Worm (Caenorhabditis elegans) whole organism, L1 larva: Measurements from ENCODE around the gene C13G3.1.

ENCODE experiments used
- C04F5.9 ChIP-seq: sonication (generic microtip); optimal IDR thresholded peaks from 2 replicates; lab custom pipeline; 2016; ENCODE audit warnings: missing genetic modification characterization, missing compliant biosample characterization
- C16A3.4 ChIP-seq: fragments of 150-350 bp; optimal IDR thresholded peaks from 2 replicates; lab custom pipeline; 2014; ENCODE audit warnings: missing biosample characterization, missing genetic modification characterization
- alr-1 ChIP-seq: fragments of 200-800 bp; sonication (Bioruptor generic); optimal IDR thresholded peaks from 2 replicates; lab custom pipeline; 2018; ENCODE audit warnings: borderline replicate concordance, mild to moderate bottlenecking, missing genetic modification characterization, missing compliant biosample characterization
- ama-1 ChIP-seq: fragments of 150-350 bp; optimal IDR thresholded peaks from 2 replicates; lab custom pipeline; 2014
- blmp-1 ChIP-seq: fragments of 150-350 bp; optimal IDR thresholded peaks from 2 replicates; lab custom pipeline; 2014; ENCODE audit warnings: missing biosample characterization, missing genetic modification characterization
- ces-1 ChIP-seq: fragments of 150-350 bp; optimal IDR thresholded peaks from 2 replicates; lab custom pipeline; 2014; ENCODE audit warnings: missing biosample characterization, missing genetic modification reagents, missing genetic modification characterization
- dsc-1 ChIP-seq: sonication (generic microtip); optimal IDR thresholded peaks from 2 replicates; lab custom pipeline; 2016; ENCODE audit warnings: mild to moderate bottlenecking, missing genetic modification characterization, missing compliant biosample characterization
- efl-1 ChIP-seq, 4 experiments: fragments of 150-350 bp; optimal IDR thresholded peaks in 3 of 4; peaks in 1 of 4; 1 replicate in 1 of 4; 2 replicates in 3 of 4; lab custom pipeline; 2014; ENCODE audit warnings: missing biosample characterization in 2 of 4, missing genetic modification characterization in 2 of 4, missing genetic modification reagents in 2 of 4
- efl-3 ChIP-seq: fragments of 200-800 bp; sonication (Bioruptor generic); optimal IDR thresholded peaks from 2 replicates; lab custom pipeline; 2018; ENCODE audit warnings: mild to moderate bottlenecking, missing genetic modification characterization, missing compliant biosample characterization
- fkh-10 ChIP-seq: sonication (generic microtip); optimal IDR thresholded peaks from 2 replicates; lab custom pipeline; 2017; ENCODE audit warnings: missing biosample characterization, missing genetic modification reagents, missing genetic modification characterization
- fkh-8 ChIP-seq: sonication (generic microtip); optimal IDR thresholded peaks from 2 replicates; lab custom pipeline; 2016; ENCODE audit warnings: mild to moderate bottlenecking, missing genetic modification characterization, missing compliant biosample characterization
- fos-1 ChIP-seq: fragments of 150-350 bp; optimal IDR thresholded peaks from 2 replicates; lab custom pipeline; 2014; ENCODE audit warnings: missing biosample characterization, missing genetic modification characterization
- hlh-4 ChIP-seq: sonication (generic microtip); optimal IDR thresholded peaks from 2 replicates; lab custom pipeline; 2016; ENCODE audit warnings: mild to moderate bottlenecking, missing genetic modification characterization, missing compliant biosample characterization
- irx-1 ChIP-seq: sonication (generic microtip); optimal IDR thresholded peaks from 2 replicates; lab custom pipeline; 2016; ENCODE audit warnings: missing genetic modification characterization, missing compliant biosample characterization
- lin-13 ChIP-seq: fragments of 150-350 bp; optimal IDR thresholded peaks from 2 replicates; lab custom pipeline; 2014; ENCODE audit warnings: missing biosample characterization, missing genetic modification reagents, missing genetic modification characterization
- lin-14 ChIP-seq: fragments of 200-800 bp; sonication (Bioruptor generic); optimal IDR thresholded peaks from 2 replicates; lab custom pipeline; 2018; ENCODE audit warnings: mild to moderate bottlenecking, missing genetic modification characterization, moderate library complexity, missing compliant biosample characterization
- lin-15B ChIP-seq: fragments of 150-350 bp; sonication (generic microtip); optimal IDR thresholded peaks from 3 replicates; lab custom pipeline; 2014; ENCODE audit warnings: missing biosample characterization, missing genetic modification characterization
- lin-35 ChIP-seq, 2 experiments: fragments of 150-350 bp; optimal IDR thresholded peaks; 2 replicates each; lab custom pipeline; 2014; ENCODE audit warnings: missing biosample characterization in 2 of 2, missing genetic modification characterization in 2 of 2, missing genetic modification reagents in 2 of 2
- lir-3 ChIP-seq: sonication (generic microtip); optimal IDR thresholded peaks from 2 replicates; lab custom pipeline; 2016; ENCODE audit warnings: mild to moderate bottlenecking, missing genetic modification characterization, moderate library complexity, missing compliant biosample characterization; ENCODE audit not compliant: poor library complexity
- mdl-1 ChIP-seq, 2 experiments: fragments of 150-350 bp; optimal IDR thresholded peaks; 2 replicates each; lab custom pipeline; 2014 to 2017; ENCODE audit warnings: missing biosample characterization in 2 of 2, missing genetic modification characterization in 2 of 2, inconsistent platforms in 1 of 2
- mep-1 ChIP-seq: fragments of 150-350 bp; optimal IDR thresholded peaks from 2 replicates; lab custom pipeline; 2014; ENCODE audit warnings: missing biosample characterization, missing genetic modification characterization
- nhr-11 ChIP-seq: fragments of 150-350 bp; optimal IDR thresholded peaks from 2 replicates; lab custom pipeline; 2014; ENCODE audit warnings: missing biosample characterization, missing genetic modification characterization
- nhr-20 ChIP-seq: sonication (generic microtip); optimal IDR thresholded peaks from 2 replicates; lab custom pipeline; 2016; ENCODE audit warnings: mild to moderate bottlenecking, missing genetic modification characterization, missing compliant biosample characterization
- nhr-237 ChIP-seq: fragments of 150-350 bp; optimal IDR thresholded peaks from 2 replicates; lab custom pipeline; 2014; ENCODE audit warnings: missing biosample characterization, missing genetic modification characterization
- nhr-47 ChIP-seq: sonication (generic microtip); optimal IDR thresholded peaks from 2 replicates; lab custom pipeline; 2016; ENCODE audit warnings: mild to moderate bottlenecking, missing genetic modification characterization, moderate library complexity, missing compliant biosample characterization
- nhr-71 ChIP-seq: sonication (generic microtip); optimal IDR thresholded peaks from 2 replicates; lab custom pipeline; 2016; ENCODE audit warnings: mild to moderate bottlenecking, missing genetic modification characterization, moderate library complexity, missing compliant biosample characterization
- nhr-76 ChIP-seq: sonication (generic microtip); optimal IDR thresholded peaks from 2 replicates; lab custom pipeline; 2017; ENCODE audit warnings: missing biosample characterization, missing genetic modification characterization
- nhr-85 ChIP-seq: sonication (generic microtip); peaks from one replicate; lab custom pipeline; 2016; ENCODE audit warnings: missing genetic modification characterization, inconsistent platforms, missing compliant biosample characterization
- nhr-90 ChIP-seq: sonication (generic microtip); optimal IDR thresholded peaks from 2 replicates; lab custom pipeline; 2016; ENCODE audit warnings: mild to moderate bottlenecking, missing genetic modification characterization, missing compliant biosample characterization; ENCODE audit not compliant: poor library complexity
- pax-3 ChIP-seq: fragments of 200-800 bp; sonication (Bioruptor generic); optimal IDR thresholded peaks from 2 replicates; lab custom pipeline; 2018; ENCODE audit warnings: mild to moderate bottlenecking, missing genetic modification characterization, moderate library complexity, missing compliant biosample characterization
- pqm-1 ChIP-seq: sonication (generic microtip); optimal IDR thresholded peaks from 3 replicates; lab custom pipeline; 2017; ENCODE audit warnings: missing biosample characterization, missing genetic modification characterization
- rnt-1 ChIP-seq: sonication (generic microtip); optimal IDR thresholded peaks from 2 replicates; lab custom pipeline; 2016; ENCODE audit warnings: mild to moderate bottlenecking, missing genetic modification characterization, moderate library complexity, missing compliant biosample characterization
- skn-1 ChIP-seq: fragments of 150-350 bp; optimal IDR thresholded peaks from 2 replicates; lab custom pipeline; 2014; ENCODE audit warnings: missing biosample characterization, missing genetic modification characterization
- snu-23 ChIP-seq: sonication (generic microtip); optimal IDR thresholded peaks from 2 replicates; lab custom pipeline; 2016; ENCODE audit warnings: missing genetic modification characterization, missing compliant biosample characterization
- sup-37 ChIP-seq: fragments of 200-800 bp; sonication (Bioruptor generic); optimal IDR thresholded peaks from 2 replicates; lab custom pipeline; 2018; ENCODE audit warnings: mild to moderate bottlenecking, missing genetic modification characterization, missing compliant biosample characterization
- swsn-7 ChIP-seq: sonication (generic microtip); optimal IDR thresholded peaks from 2 replicates; lab custom pipeline; 2016; ENCODE audit warnings: missing genetic modification characterization, missing compliant biosample characterization
- tlp-1 ChIP-seq: fragments of 150-350 bp; optimal IDR thresholded peaks from 2 replicates; lab custom pipeline; 2014; ENCODE audit warnings: missing biosample characterization, missing genetic modification characterization
- unc-130 ChIP-seq: fragments of 150-350 bp; optimal IDR thresholded peaks from 2 replicates; lab custom pipeline; 2017; ENCODE audit warnings: missing biosample characterization, missing genetic modification characterization, inconsistent platforms
- unc-30 ChIP-seq: sonication (generic microtip); optimal IDR thresholded peaks from 2 replicates; lab custom pipeline; 2017; ENCODE audit warnings: missing biosample characterization, missing genetic modification characterization
- unc-62 ChIP-seq: fragments of 150-350 bp; optimal IDR thresholded peaks from 2 replicates; lab custom pipeline; 2014; ENCODE audit warnings: missing biosample characterization, missing genetic modification reagents, missing genetic modification characterization
- unc-86 ChIP-seq: sonication (generic microtip); optimal IDR thresholded peaks from 2 replicates; lab custom pipeline; 2016; ENCODE audit warnings: missing genetic modification characterization, missing compliant biosample characterization
- unc-98 ChIP-seq: fragments of 200-800 bp; sonication (Bioruptor generic); IDR thresholded peaks from 2 replicates; pipeline ENCODE4 v1.3.6; 2022; ENCODE audit warnings: missing genetic modification characterization, missing compliant biosample characterization
- xbp-1 ChIP-seq: sonication (generic microtip); optimal IDR thresholded peaks from 2 replicates; lab custom pipeline; 2016; ENCODE audit warnings: missing genetic modification characterization, missing compliant biosample characterization
- zag-1 ChIP-seq: fragments of 150-350 bp; optimal IDR thresholded peaks from 2 replicates; lab custom pipeline; 2014; ENCODE audit warnings: missing biosample characterization, missing genetic modification characterization
- zip-4 ChIP-seq: fragments of 200-800 bp; sonication (Bioruptor generic); optimal IDR thresholded peaks from 2 replicates; lab custom pipeline; 2018; ENCODE audit warnings: mild to moderate bottlenecking, missing genetic modification characterization, moderate library complexity, missing compliant biosample characterization

C13G3.1 gene

DNA sequence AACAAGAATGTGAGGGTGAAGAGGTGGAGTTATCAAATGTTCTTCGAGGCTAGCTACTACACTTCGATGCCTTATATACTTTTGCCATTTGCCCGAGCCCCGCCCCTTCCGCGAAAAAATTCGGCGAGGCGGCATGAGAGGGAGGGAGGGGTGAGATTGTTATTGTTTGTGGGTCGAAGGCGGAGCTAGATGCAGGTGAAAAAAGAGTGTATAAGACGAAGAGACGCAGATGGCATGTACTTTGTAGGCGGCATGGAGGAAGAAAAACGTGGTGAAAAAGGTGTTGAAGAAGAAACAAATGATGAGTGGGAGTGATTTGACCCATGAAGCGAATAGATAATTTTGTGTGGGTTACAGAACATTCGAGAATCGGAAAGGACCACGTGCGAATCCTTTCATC is at the start of gene C13G3.1:
Gene C13G3.1 (minus strand): TSS at position 47 of the 400 bp plus-strand sequence.
- TF ChIP-seq lin-15B (tag; lab: Kevin White, UChicago), result no peak
- no peak for TF ChIP-seq C04F5.9 (tag; lab: Kevin White, UChicago)
- TF ChIP-seq nhr-71 (tag; lab: Kevin White, UChicago), result peak; percentile 35
- no peak for TF ChIP-seq efl-1 (optimal IDR thresholded peaks at IDR 0.05; lab: Kevin White, UChicago)
- TF ChIP-seq efl-1 (GFP tag; optimal IDR thresholded peaks at IDR 0.05 in 1 of 2; lab: Kevin White, UChicago), result peak in 1 of 2 experiments; percentile 24
- TF ChIP-seq pqm-1 (tag; lab: Kevin White, UChicago), result no peak
- peak; percentile 30 for TF ChIP-seq fkh-8 (tag; lab: Kevin White, UChicago)
- TF ChIP-seq nhr-47 (tag; lab: Kevin White, UChicago), result peak; percentile 38
- TF ChIP-seq nhr-20 (tag; lab: Kevin White, UChicago), result peak; percentile 14
- TF ChIP-seq ama-1 (lab: Kevin White, UChicago), result no peak
- TF ChIP-seq nhr-237 (tag; lab: Kevin White, UChicago), result no peak
- peak; percentile 68 for TF ChIP-seq nhr-85
- TF ChIP-seq, all 84 proteins: peak for 6

DNA sequence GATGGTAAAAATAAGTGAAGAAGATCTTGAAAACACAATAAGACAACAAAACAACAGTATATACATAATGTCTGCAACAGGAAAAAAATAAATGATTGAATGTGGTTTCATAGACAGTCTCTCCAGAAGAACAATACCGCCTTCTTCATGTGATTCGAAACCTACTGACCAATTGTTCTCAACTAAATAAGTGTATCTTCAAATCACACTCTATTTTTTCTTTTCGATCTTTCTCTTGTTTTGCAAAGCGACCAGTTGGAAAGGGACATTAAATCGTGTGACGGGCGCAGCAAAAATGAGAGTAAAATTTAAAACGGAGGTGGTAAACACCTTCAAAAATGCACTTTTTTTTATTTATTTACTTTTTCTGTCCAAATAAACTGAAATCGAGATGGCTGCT is 49.6 kb upstream of the C13G3.1 start:
- TF ChIP-seq nhr-71 (tag; lab: Kevin White, UChicago) (peak; percentile 12), mep-1 (tag; lab: Kevin White, UChicago) (peak; percentile 23), snu-23 (GFP tag; lab: Kevin White, UChicago) (peak; percentile 40), blmp-1 (tag; lab: Kevin White, UChicago) (peak; percentile 90), nhr-76 (tag; lab: Kevin White, UChicago) (no peak), dsc-1 (tag; lab: Kevin White, UChicago) (no peak), lin-14 (GFP tag; lab: Kevin White, UChicago) (peak; percentile 62), tlp-1 (tag; lab: Kevin White, UChicago) (no peak), nhr-20 (tag; lab: Kevin White, UChicago) (peak; percentile 36), nhr-237 (tag; lab: Kevin White, UChicago) (no peak), nhr-85 (peak; percentile 70), lin-35 (GFP tag; optimal IDR thresholded peaks at IDR 0.05; lab: Kevin White, UChicago) (peak in 1 of 2 experiments; percentile 15)

- TF ChIP-seq C16A3.4 (tag; lab: Kevin White, UChicago), result peak; percentile 8
- TF ChIP-seq lin-15B (tag; lab: Kevin White, UChicago), result no peak
- no peak for TF ChIP-seq irx-1
- no peak for TF ChIP-seq xbp-1 (tag; lab: Kevin White, UChicago)
- no peak for TF ChIP-seq fos-1 (tag; lab: Kevin White, UChicago)
- TF ChIP-seq unc-130, result no peak
- no peak for TF ChIP-seq zag-1 (tag; lab: Kevin White, UChicago)
- no peak for TF ChIP-seq unc-98 (GFP tag; lab: Robert Waterston, UW)
- TF ChIP-seq mep-1 (tag; lab: Kevin White, UChicago), result peak; percentile 77
- no peak for TF ChIP-seq sup-37 (GFP tag; lab: Kevin White, UChicago)
- TF ChIP-seq swsn-7 (tag; lab: Kevin White, UChicago), result no peak
- peak; percentile 66 for TF ChIP-seq nhr-20 (tag; lab: Kevin White, UChicago)
- TF ChIP-seq unc-86 (tag; lab: Kevin White, UChicago), result no peak
- TF ChIP-seq rnt-1 (tag; lab: Kevin White, UChicago), result no peak
- no peak for TF ChIP-seq fkh-8 (tag; lab: Kevin White, UChicago)
- TF ChIP-seq ces-1 (GFP tag; lab: Kevin White, UChicago), result no peak
- TF ChIP-seq skn-1 (tag; lab: Kevin White, UChicago), result peak; percentile 10
- no peak for TF ChIP-seq nhr-90 (tag; lab: Kevin White, UChicago)
- TF ChIP-seq lir-3 (tag; lab: Kevin White, UChicago), result no peak
- no peak for TF ChIP-seq lin-13 (GFP tag; lab: Kevin White, UChicago)
- no peak for TF ChIP-seq fkh-10
- TF ChIP-seq hlh-4 (tag; lab: Kevin White, UChicago), result no peak
- no peak for TF ChIP-seq pax-3 (tag; lab: Kevin White, UChicago)
- TF ChIP-seq mdl-1 (tag; optimal IDR thresholded peaks at IDR 0.05; lab: Kevin White, UChicago), result peak in 1 of 2 experiments; percentile 43
- peak; percentile 65 for TF ChIP-seq snu-23 (GFP tag; lab: Kevin White, UChicago)
- no peak for TF ChIP-seq nhr-11
- no peak for TF ChIP-seq efl-3
- no peak for TF ChIP-seq nhr-76 (tag; lab: Kevin White, UChicago)
- TF ChIP-seq efl-1 (optimal IDR thresholded peaks at IDR 0.05; lab: Kevin White, UChicago), result no peak
- peak in 1 of 2 experiments; percentile 64 for TF ChIP-seq efl-1 (GFP tag; optimal IDR thresholded peaks at IDR 0.05 in 1 of 2; lab: Kevin White, UChicago)
- TF ChIP-seq unc-30 (tag; lab: Kevin White, UChicago), result no peak
- TF ChIP-seq unc-62 (GFP tag; lab: Kevin White, UChicago), result no peak
- peak; percentile 99 for TF ChIP-seq blmp-1 (tag; lab: Kevin White, UChicago)
- peak; percentile 85 for TF ChIP-seq nhr-85
- no peak for TF ChIP-seq alr-1 (tag; lab: Kevin White, UChicago)
- no peak for TF ChIP-seq zip-4 (GFP tag; lab: Kevin White, UChicago)
Observed at ce11 chrV:11060239-11060984, 48.1 kb upstream of the C13G3.1 start, which contains the start of gene T04C12.11. TSS of gene T04C12.11 (minus strand) at chrV:11060289.
